Worm (Caenorhabditis elegans) whole organism, mixed stage, embryonic: Measurements from ENCODE around the gene wdr-46.

Experiments used
- M03D4.4 ChIP-seq: sonication (generic microtip); optimal IDR thresholded peaks from 2 replicates; lab custom pipeline; 2017; ENCODE audit warnings: mild to moderate bottlenecking, missing genetic modification characterization, missing compliant biosample characterization
- bed-3 ChIP-seq: fragments of 200-800 bp; sonication (Bioruptor generic); optimal IDR thresholded peaks from 3 replicates; lab custom pipeline; 2018; ENCODE audit warnings: mild to moderate bottlenecking, missing genetic modification characterization, moderate library complexity, missing compliant biosample characterization
- blmp-1 ChIP-seq: fragments of 150-350 bp; optimal IDR thresholded peaks from 2 replicates; lab custom pipeline; 2014; ENCODE audit warnings: missing biosample characterization, missing genetic modification characterization
- ceh-39 ChIP-seq: fragments of 150-350 bp; optimal IDR thresholded peaks from 2 replicates; lab custom pipeline; 2014; ENCODE audit warnings: missing biosample characterization, missing genetic modification characterization
- ceh-43 ChIP-seq: fragments of 200-800 bp; sonication (Bioruptor generic); optimal IDR thresholded peaks from 2 replicates; lab custom pipeline; 2018; ENCODE audit warnings: mild to moderate bottlenecking, missing genetic modification characterization, moderate library complexity, missing compliant biosample characterization
- ceh-83 ChIP-seq: fragments of 200-800 bp; sonication (Bioruptor generic); optimal IDR thresholded peaks from 2 replicates; lab custom pipeline; 2018; ENCODE audit warnings: mild to moderate bottlenecking, missing genetic modification characterization, missing compliant biosample characterization
- ces-1 ChIP-seq: fragments of 150-350 bp; optimal IDR thresholded peaks from 2 replicates; lab custom pipeline; 2014; ENCODE audit warnings: missing biosample characterization, missing genetic modification reagents, missing genetic modification characterization
- cnd-1 ChIP-seq: fragments of 200-800 bp; sonication (Bioruptor generic); optimal IDR thresholded peaks from 2 replicates; lab custom pipeline; 2018; ENCODE audit warnings: mild to moderate bottlenecking, missing genetic modification characterization, missing compliant biosample characterization
- drap-1 ChIP-seq: fragments of 200-800 bp; sonication (Bioruptor generic); optimal IDR thresholded peaks from 3 replicates; lab custom pipeline; 2018; ENCODE audit warnings: mild to moderate bottlenecking, missing genetic modification characterization, missing compliant biosample characterization
- elt-1 ChIP-seq: sonication (generic microtip); optimal IDR thresholded peaks from 2 replicates; lab custom pipeline; 2017; ENCODE audit warnings: missing genetic modification characterization, mild to moderate bottlenecking, missing compliant biosample characterization, antibody characterized with exemption, moderate library complexity, borderline replicate concordance; ENCODE audit not compliant: insufficient read depth
- elt-3 ChIP-seq: fragments of 150-350 bp; optimal IDR thresholded peaks from 2 replicates; lab custom pipeline; 2014; ENCODE audit warnings: missing biosample characterization, missing genetic modification characterization
- flh-1 ChIP-seq: fragments of 200-800 bp; sonication (Bioruptor generic); optimal IDR thresholded peaks from 2 replicates; lab custom pipeline; 2018; ENCODE audit warnings: mild to moderate bottlenecking, missing genetic modification characterization, moderate library complexity, missing compliant biosample characterization
- ham-2 ChIP-seq: fragments of 200-800 bp; sonication (Bioruptor generic); optimal IDR thresholded peaks from 2 replicates; lab custom pipeline; 2018; ENCODE audit warnings: mild to moderate bottlenecking, missing genetic modification characterization, missing compliant biosample characterization
- hlh-1 ChIP-seq: fragments of 150-350 bp; optimal IDR thresholded peaks from 2 replicates; lab custom pipeline; 2014; ENCODE audit warnings: missing biosample characterization, missing genetic modification reagents, missing genetic modification characterization
- lin-13 ChIP-seq: fragments of 150-350 bp; optimal IDR thresholded peaks from 2 replicates; lab custom pipeline; 2014; ENCODE audit warnings: missing biosample characterization, missing genetic modification characterization
- lin-32 ChIP-seq: fragments of 200-800 bp; sonication (Bioruptor generic); optimal IDR thresholded peaks from 2 replicates; lab custom pipeline; 2018; ENCODE audit warnings: mild to moderate bottlenecking, missing genetic modification characterization, missing compliant biosample characterization
- lsy-2 ChIP-seq: fragments of 150-350 bp; optimal IDR thresholded peaks from 2 replicates; lab custom pipeline; 2014; ENCODE audit warnings: missing biosample characterization, missing genetic modification characterization
- mab-5 ChIP-seq: fragments of 150-350 bp; optimal IDR thresholded peaks from 2 replicates; lab custom pipeline; 2014; ENCODE audit warnings: missing biosample characterization, missing genetic modification characterization
- mep-1 ChIP-seq: fragments of 150-350 bp; optimal IDR thresholded peaks from 2 replicates; lab custom pipeline; 2017; ENCODE audit warnings: missing biosample characterization, missing genetic modification reagents, missing genetic modification characterization, inconsistent platforms
- mls-2 ChIP-seq: sonication (generic microtip); optimal IDR thresholded peaks from 2 replicates; lab custom pipeline; 2016; ENCODE audit warnings: mild to moderate bottlenecking, missing genetic modification characterization, moderate library complexity, missing compliant biosample characterization
- nhr-12 ChIP-seq: fragments of 150-350 bp; optimal IDR thresholded peaks from 2 replicates; lab custom pipeline; 2014; ENCODE audit warnings: missing biosample characterization, missing genetic modification characterization
- nhr-2 ChIP-seq: fragments of 150-350 bp; optimal IDR thresholded peaks from 2 replicates; lab custom pipeline; 2014; ENCODE audit warnings: missing biosample characterization, missing genetic modification characterization
- nhr-237 ChIP-seq: fragments of 150-350 bp; optimal IDR thresholded peaks from 2 replicates; lab custom pipeline; 2014; ENCODE audit warnings: missing biosample characterization, missing genetic modification characterization
- nhr-28 ChIP-seq: fragments of 150-350 bp; optimal IDR thresholded peaks from 2 replicates; lab custom pipeline; 2014; ENCODE audit warnings: missing biosample characterization, missing genetic modification characterization
- nhr-76 ChIP-seq: sonication (generic microtip); optimal IDR thresholded peaks from 2 replicates; lab custom pipeline; 2017; ENCODE audit warnings: missing biosample characterization, missing genetic modification characterization
- pha-4 ChIP-seq: fragments of 150-350 bp; optimal IDR thresholded peaks from 2 replicates; lab custom pipeline; 2018; ENCODE audit warnings: missing biosample characterization, missing genetic modification reagents, missing genetic modification characterization
- sem-2 ChIP-seq: fragments of 200-800 bp; sonication (Bioruptor generic); optimal IDR thresholded peaks from 2 replicates; lab custom pipeline; 2018; ENCODE audit warnings: mild to moderate bottlenecking, missing genetic modification characterization, missing compliant biosample characterization
- snpc-4 ChIP-seq: fragments of 150-350 bp; optimal IDR thresholded peaks from 2 replicates; lab custom pipeline; 2014; ENCODE audit warnings: missing biosample characterization, missing genetic modification characterization
- sptf-1 ChIP-seq: sonication (generic microtip); optimal IDR thresholded peaks from 2 replicates; lab custom pipeline; 2017; ENCODE audit warnings: mild to moderate bottlenecking, missing genetic modification characterization, moderate library complexity, missing compliant biosample characterization
- tbx-8 ChIP-seq: fragments of 200-800 bp; sonication (Bioruptor generic); optimal IDR thresholded peaks from 2 replicates; lab custom pipeline; 2018; ENCODE audit warnings: mild to moderate bottlenecking, missing genetic modification characterization, moderate library complexity, missing compliant biosample characterization
- unc-120 ChIP-seq: sonication (generic microtip); optimal IDR thresholded peaks from 2 replicates; lab custom pipeline; 2017; ENCODE audit warnings: missing genetic modification characterization, missing compliant biosample characterization; ENCODE audit not compliant: poor library complexity, severe bottlenecking
- unc-39 ChIP-seq: fragments of 150-350 bp; optimal IDR thresholded peaks from 2 replicates; lab custom pipeline; 2014; ENCODE audit warnings: missing biosample characterization, missing genetic modification characterization
- unc-62 ChIP-seq: fragments of 150-350 bp; optimal IDR thresholded peaks from 2 replicates; lab custom pipeline; 2014; ENCODE audit warnings: missing biosample characterization, missing genetic modification reagents, missing genetic modification characterization
- zip-8 ChIP-seq: fragments of 150-350 bp; optimal IDR thresholded peaks from 2 replicates; lab custom pipeline; 2014; ENCODE audit warnings: missing biosample characterization, missing genetic modification characterization
- ztf-11 ChIP-seq: fragments of 150-350 bp; optimal IDR thresholded peaks from 2 replicates; lab custom pipeline; 2014; ENCODE audit warnings: missing biosample characterization, missing genetic modification characterization

Gene wdr-46

ce11 chrIV:12391003-12391637, 19.1 kb downstream of the wdr-46 start, which contains the start of the genes rps-23 and dpm-3:
rps-23 (minus strand) TSS chrIV:12391053.
dpm-3 (plus strand) TSS chrIV:12391587.
- TF ChIP-seq nhr-2 (tag; lab: Kevin White, UChicago) (peak; percentile 64), lin-13 (tag; lab: Kevin White, UChicago) (peak; percentile 83), nhr-237 (tag; lab: Kevin White, UChicago) (peak; percentile 83), nhr-76 (tag; lab: Kevin White, UChicago) (no peak), pha-4 (tag; lab: Kevin White, UChicago) (peak; percentile 67), hlh-1 (peak; percentile 85), sptf-1 (peak; percentile 78), ztf-11 (no peak), lsy-2 (tag; lab: Kevin White, UChicago) (peak; percentile 99), bed-3 (no peak), ceh-43 (GFP tag; lab: Kevin White, UChicago) (peak; percentile 45), mab-5 (tag; lab: Kevin White, UChicago) (peak; percentile 45), sem-2 (GFP tag; lab: Kevin White, UChicago) (no peak), unc-120 (tag; lab: Kevin White, UChicago) (peak; percentile 43), flh-1 (GFP tag; lab: Kevin White, UChicago) (no peak), lin-32 (GFP tag; lab: Kevin White, UChicago) (no peak), snpc-4 (tag; lab: Kevin White, UChicago) (no peak), elt-1 (no peak), drap-1 (peak; percentile 50), nhr-12 (tag; lab: Kevin White, UChicago) (no peak), ham-2 (peak; percentile 37), ceh-39 (tag; lab: Kevin White, UChicago) (peak; percentile 88), cnd-1 (peak; percentile 49), mls-2 (peak; percentile 22), unc-62 (GFP tag; lab: Kevin White, UChicago) (peak; percentile 49), M03D4.4 (tag; lab: Kevin White, UChicago) (peak; percentile 45), nhr-28 (no peak), zip-8 (tag; lab: Kevin White, UChicago) (no peak), ceh-83 (GFP tag; lab: Kevin White, UChicago) (no peak), tbx-8 (no peak), mep-1 (tag; lab: Kevin White, UChicago) (peak; percentile 80), elt-3 (tag; lab: Kevin White, UChicago) (no peak), ces-1 (GFP tag; lab: Kevin White, UChicago) (no peak), unc-39 (tag; lab: Kevin White, UChicago) (no peak), blmp-1 (tag; lab: Kevin White, UChicago) (no peak)

ce11 chrIV:12396645-12397258, 24.7 kb downstream of the wdr-46 start:
- TF ChIP-seq elt-3 (tag; lab: Kevin White, UChicago): peak; percentile 5
- no peak for TF ChIP-seq unc-62 (GFP tag; lab: Kevin White, UChicago)
- TF ChIP-seq blmp-1 (tag; lab: Kevin White, UChicago): peak; percentile 74
- peak; percentile 50 for TF ChIP-seq ham-2

- TF ChIP-seq ham-2 (no peak), tbx-8 (no peak), mls-2 (no peak), elt-1 (no peak), cnd-1 (no peak), unc-62 (GFP tag; lab: Kevin White, UChicago) (no peak), nhr-12 (tag; lab: Kevin White, UChicago) (no peak)
Observed at ce11 chrIV:12398437-12398836, 26.4 kb downstream of the wdr-46 start, which contains the start of gene acs-20. acs-20 (minus strand) TSS chrIV:12398706.
